Worm (Caenorhabditis elegans) whole organism, L4 larva: Measurements from ENCODE around the gene rpn-6.2.
A peak's percentile ranks its signal among the peaks of the same experiment; 100 is the strongest.

Source experiments
- F37D6.2 ChIP-seq: sonication (generic microtip); optimal IDR thresholded peaks from 2 replicates; lab custom pipeline; 2016; ENCODE audit warnings: mild to moderate bottlenecking, missing genetic modification characterization, missing compliant biosample characterization
- F44E2.7 ChIP-seq: fragments of 200-800 bp; sonication (Bioruptor generic); IDR thresholded peaks from 2 replicates; pipeline ENCODE4 v2.1.2; 2022; ENCODE audit warnings: missing genetic modification characterization, missing compliant biosample characterization
- F49E8.2 ChIP-seq: sonication (generic microtip); optimal IDR thresholded peaks from 2 replicates; lab custom pipeline; 2016; ENCODE audit warnings: missing compliant biosample characterization, mild to moderate bottlenecking, missing genetic modification characterization, borderline replicate concordance
- ZK546.5 ChIP-seq, 2 experiments: sonication (generic microtip); optimal IDR thresholded peaks; 2 replicates each; lab custom pipeline; 2017; ENCODE audit warnings: missing biosample characterization in 2 of 2, missing genetic modification characterization in 2 of 2
- aha-1 ChIP-seq: fragments of 150-350 bp; peaks from one replicate; lab custom pipeline; 2014; ENCODE audit warnings: missing biosample characterization, missing genetic modification characterization
- arid-1 ChIP-seq: fragments of 200-800 bp; sonication (Bioruptor generic); conservative IDR thresholded peaks from 2 replicates; pipeline ENCODE4 v1.3.6; 2022; ENCODE audit warnings: missing genetic modification reagents, missing genetic modification characterization, missing compliant biosample characterization
- ceh-20 ChIP-seq: fragments of 200-800 bp; sonication (Bioruptor generic); IDR thresholded peaks from 2 replicates; pipeline ENCODE4 v1.3.6; 2022; ENCODE audit warnings: missing genetic modification reagents, missing genetic modification characterization, missing compliant biosample characterization
- ceh-32 ChIP-seq: sonication (generic microtip); optimal IDR thresholded peaks from 2 replicates; lab custom pipeline; 2016; ENCODE audit warnings: mild to moderate bottlenecking, missing genetic modification characterization, missing compliant biosample characterization; ENCODE audit not compliant: poor library complexity
- ceh-82 ChIP-seq: sonication (generic microtip); optimal IDR thresholded peaks from 2 replicates; lab custom pipeline; 2017; ENCODE audit warnings: missing biosample characterization, missing genetic modification characterization
- ces-1 ChIP-seq: fragments of 150-350 bp; sonication (generic microtip); optimal IDR thresholded peaks from 4 replicates; lab custom pipeline; 2014; ENCODE audit warnings: missing biosample characterization, missing genetic modification reagents, missing genetic modification characterization
- cey-2 ChIP-seq: sonication (generic microtip); optimal IDR thresholded peaks from 3 replicates; lab custom pipeline; 2017; ENCODE audit warnings: missing genetic modification characterization, mild to moderate bottlenecking, missing compliant biosample characterization, antibody characterized with exemption, borderline replicate concordance; ENCODE audit not compliant: insufficient read depth
- ctbp-1 ChIP-seq: fragments of 200-800 bp; sonication (Bioruptor generic); IDR thresholded peaks from 2 replicates; pipeline ENCODE4 v1.3.6; 2022; ENCODE audit warnings: missing genetic modification reagents, missing genetic modification characterization, missing compliant biosample characterization
- daf-16 ChIP-seq, 3 experiments: sonication (generic microtip); optimal IDR thresholded peaks; 2 replicates each; lab custom pipeline; 2016 to 2017; ENCODE audit warnings: missing genetic modification characterization in 3 of 3, missing genetic modification reagents in 3 of 3, mild to moderate bottlenecking in 2 of 3, missing compliant biosample characterization in 2 of 3, missing biosample characterization in 1 of 3, moderate library complexity in 1 of 3
- daf-8 ChIP-seq: fragments of 200-800 bp; sonication (Bioruptor generic); IDR thresholded peaks from 2 replicates; pipeline ENCODE4 v1.3.6; 2022; ENCODE audit warnings: missing genetic modification characterization, missing compliant biosample characterization
- dmd-6 ChIP-seq: fragments of 200-800 bp; sonication (Bioruptor generic); IDR thresholded peaks from 2 replicates; pipeline ENCODE4 v1.3.6; 2022; ENCODE audit warnings: missing genetic modification reagents, missing genetic modification characterization, missing compliant biosample characterization
- duxl-1 ChIP-seq: sonication (generic microtip); optimal IDR thresholded peaks from 2 replicates; lab custom pipeline; 2016; ENCODE audit warnings: mild to moderate bottlenecking, missing genetic modification characterization, moderate library complexity, missing compliant biosample characterization; ENCODE audit not compliant: poor library complexity
- fkh-10 ChIP-seq: fragments of 150-350 bp; optimal IDR thresholded peaks from 2 replicates; lab custom pipeline; 2014; ENCODE audit warnings: missing biosample characterization, missing genetic modification reagents, missing genetic modification characterization
- gei-8 ChIP-seq: fragments of 200-800 bp; sonication (Bioruptor generic); optimal IDR thresholded peaks from 2 replicates; lab custom pipeline; 2018; ENCODE audit warnings: mild to moderate bottlenecking, missing genetic modification characterization, missing compliant biosample characterization
- hlh-11 ChIP-seq: fragments of 200-800 bp; sonication (Bioruptor generic); optimal IDR thresholded peaks from 2 replicates; lab custom pipeline; 2018; ENCODE audit warnings: mild to moderate bottlenecking, missing genetic modification characterization, missing compliant biosample characterization
- hlh-30 ChIP-seq: sonication (generic microtip); optimal IDR thresholded peaks from 2 replicates; lab custom pipeline; 2017; ENCODE audit warnings: antibody characterized with exemption, mild to moderate bottlenecking, missing genetic modification characterization, missing compliant biosample characterization; ENCODE audit not compliant: insufficient read depth
- lin-1 ChIP-seq: fragments of 200-800 bp; sonication (Bioruptor generic); IDR thresholded peaks from 2 replicates; pipeline ENCODE4 v1.3.6; 2022; ENCODE audit warnings: missing genetic modification reagents, missing genetic modification characterization, missing compliant biosample characterization
- lir-3 ChIP-seq: sonication (generic microtip); optimal IDR thresholded peaks from 2 replicates; lab custom pipeline; 2016; ENCODE audit warnings: mild to moderate bottlenecking, missing genetic modification characterization, missing compliant biosample characterization
- madf-9 ChIP-seq: fragments of 200-800 bp; sonication (Bioruptor generic); conservative IDR thresholded peaks from 2 replicates; pipeline ENCODE4 v1.3.6; 2022; ENCODE audit warnings: missing genetic modification reagents, missing genetic modification characterization, missing compliant biosample characterization
- mep-1 ChIP-seq: fragments of 150-350 bp; sonication (generic microtip); optimal IDR thresholded peaks from 3 replicates; lab custom pipeline; 2014; ENCODE audit warnings: missing biosample characterization, missing genetic modification characterization
- mes-2 ChIP-seq: sonication (generic microtip); optimal IDR thresholded peaks from 2 replicates; lab custom pipeline; 2016; ENCODE audit warnings: missing genotype, mild to moderate bottlenecking, missing genetic modification characterization, missing compliant biosample characterization; ENCODE audit not compliant: poor library complexity, severe bottlenecking
- mxl-2 ChIP-seq: fragments of 200-800 bp; sonication (Bioruptor generic); conservative IDR thresholded peaks from 2 replicates; pipeline ENCODE4 v1.3.6; 2022; ENCODE audit warnings: missing genetic modification reagents, missing genetic modification characterization, missing compliant biosample characterization
- nhr-10 ChIP-seq: fragments of 150-350 bp; optimal IDR thresholded peaks from 2 replicates; lab custom pipeline; 2014; ENCODE audit warnings: missing biosample characterization, missing genetic modification characterization
- nhr-102 ChIP-seq: sonication (generic microtip); optimal IDR thresholded peaks from 2 replicates; lab custom pipeline; 2016; ENCODE audit warnings: mild to moderate bottlenecking, missing genetic modification characterization, moderate library complexity, missing compliant biosample characterization
- nhr-11 ChIP-seq: fragments of 150-350 bp; optimal IDR thresholded peaks from 2 replicates; lab custom pipeline; 2014; ENCODE audit warnings: missing biosample characterization, missing genetic modification characterization
- nhr-111 ChIP-seq: fragments of 200-800 bp; sonication (Bioruptor generic); optimal IDR thresholded peaks from 2 replicates; lab custom pipeline; 2018; ENCODE audit warnings: mild to moderate bottlenecking, missing genetic modification characterization, missing compliant biosample characterization
- nhr-76 ChIP-seq: fragments of 150-350 bp; optimal IDR thresholded peaks from 2 replicates; lab custom pipeline; 2014; ENCODE audit warnings: missing biosample characterization, missing genetic modification characterization
- nhr-77 ChIP-seq: fragments of 150-350 bp; optimal IDR thresholded peaks from 2 replicates; lab custom pipeline; 2014; ENCODE audit warnings: missing biosample characterization, missing genetic modification characterization
- saeg-2 ChIP-seq: fragments of 200-800 bp; sonication (Bioruptor generic); IDR thresholded peaks from 2 replicates; pipeline ENCODE4 v1.3.6; 2022; ENCODE audit warnings: missing genetic modification reagents, missing genetic modification characterization, missing compliant biosample characterization
- sdz-12 ChIP-seq: fragments of 200-800 bp; sonication (Bioruptor generic); optimal IDR thresholded peaks from 2 replicates; lab custom pipeline; 2018; ENCODE audit warnings: mild to moderate bottlenecking, missing genetic modification characterization, missing compliant biosample characterization
- set-16 ChIP-seq: fragments of 200-800 bp; sonication (Bioruptor generic); IDR thresholded peaks from 2 replicates; pipeline ENCODE4 v1.3.6; 2022; ENCODE audit warnings: missing genetic modification reagents, missing genetic modification characterization, missing compliant biosample characterization
- snpc-1.2 ChIP-seq: fragments of 200-800 bp; sonication (Bioruptor generic); IDR thresholded peaks from 2 replicates; pipeline ENCODE4 v1.3.6; 2022; ENCODE audit warnings: missing genetic modification reagents, missing genetic modification characterization, missing compliant biosample characterization
- spr-1 ChIP-seq: sonication (generic microtip); optimal IDR thresholded peaks from 2 replicates; lab custom pipeline; 2016; ENCODE audit warnings: mild to moderate bottlenecking, missing genetic modification characterization, missing compliant biosample characterization
- spr-3 ChIP-seq: fragments of 200-800 bp; sonication (Bioruptor generic); optimal IDR thresholded peaks from 2 replicates; lab custom pipeline; 2018; ENCODE audit warnings: mild to moderate bottlenecking, missing genetic modification characterization, missing compliant biosample characterization
- tag-97 ChIP-seq: fragments of 200-800 bp; sonication (Bioruptor generic); IDR thresholded peaks from 2 replicates; pipeline ENCODE4 v1.3.6; 2022; ENCODE audit warnings: missing genetic modification characterization, missing compliant biosample characterization
- tra-1 ChIP-seq: fragments of 200-800 bp; sonication (Bioruptor generic); IDR thresholded peaks from 2 replicates; pipeline ENCODE4 v1.3.6; 2022; ENCODE audit warnings: missing genetic modification reagents, missing genetic modification characterization, missing compliant biosample characterization
- unc-62 ChIP-seq, 3 experiments: fragments of 150-350 bp in 1 of 3; sonication (generic microtip); optimal IDR thresholded peaks in 2 of 3; peaks in 1 of 3; 1 replicate in 1 of 3; 2 replicates in 2 of 3; lab custom pipeline; 2014 to 2017; ENCODE audit warnings: missing biosample characterization in 3 of 3, missing genetic modification characterization in 3 of 3, missing genetic modification reagents in 3 of 3, missing genotype in 1 of 3
- vab-7 ChIP-seq: fragments of 200-800 bp; sonication (Bioruptor generic); IDR thresholded peaks from 2 replicates; pipeline ENCODE4 v1.3.6; 2022; ENCODE audit warnings: missing genetic modification reagents, missing genetic modification characterization, missing compliant biosample characterization
- zag-1 ChIP-seq: fragments of 150-350 bp; optimal IDR thresholded peaks from 2 replicates; lab custom pipeline; 2014; ENCODE audit warnings: missing biosample characterization, missing genetic modification characterization
- zip-11 ChIP-seq: fragments of 200-800 bp; sonication (Bioruptor generic); IDR thresholded peaks from 2 replicates; pipeline ENCODE4 v1.3.6; 2022; ENCODE audit warnings: missing genetic modification characterization, missing compliant biosample characterization
- ztf-11 ChIP-seq: fragments of 150-350 bp; optimal IDR thresholded peaks from 2 replicates; lab custom pipeline; 2014; ENCODE audit warnings: missing biosample characterization, missing genetic modification characterization

The rpn-6.2 gene

DNA sequence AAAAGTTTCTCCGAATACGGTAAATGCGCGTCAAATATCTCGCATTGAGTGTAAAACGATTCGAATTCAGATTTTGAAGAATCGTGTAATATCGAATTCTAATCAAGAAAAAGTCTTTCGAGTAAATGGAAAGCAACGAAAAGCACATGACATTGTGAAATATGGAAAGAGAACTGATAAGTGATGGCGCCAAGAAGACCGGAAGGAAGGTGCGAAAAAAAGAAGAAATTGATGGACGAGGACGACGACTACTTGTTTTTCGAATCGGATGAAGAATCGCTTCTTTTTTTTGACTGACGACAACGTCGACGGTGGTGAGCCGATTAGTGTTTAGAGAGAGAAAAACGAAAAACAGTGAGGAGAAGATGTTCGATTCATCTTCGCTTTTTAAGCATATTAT lies 15.8 kb downstream of the rpn-6.2 start (continued):
- TF ChIP-seq nhr-102 (tag; lab: Kevin White, UChicago) (no peak), zag-1 (tag; lab: Kevin White, UChicago) (no peak), daf-8 (GFP tag; lab: Robert Waterston, UW) (no peak), ceh-32 (tag; lab: Kevin White, UChicago) (no peak), ztf-11 (tag; lab: Kevin White, UChicago) (no peak), dmd-6 (peak; percentile 27; the same call in 1 of the 2 replicates), gei-8 (GFP tag; lab: Kevin White, UChicago) (no peak), hlh-30 (tag; lab: Kevin White, UChicago) (peak; percentile 76), nhr-76 (tag; lab: Kevin White, UChicago) (no peak), fkh-10 (no peak), zip-11 (GFP tag; lab: Robert Waterston, UW) (no peak)

ce11 chrIII:8985461-8985860 lies 16.3 kb downstream of the rpn-6.2 start:
- TF ChIP-seq ceh-82 (tag; lab: Kevin White, UChicago) (no peak), lir-3 (tag; lab: Kevin White, UChicago) (no peak), cey-2 (tag; lab: Kevin White, UChicago) (no peak), aha-1 (tag; lab: Kevin White, UChicago) (no peak), ces-1 (GFP tag; lab: Kevin White, UChicago) (no peak), snpc-1.2 (GFP tag; lab: Robert Waterston, UW) (no peak), madf-9 (GFP tag; lab: Robert Waterston, UW) (no peak), nhr-10 (tag; lab: Kevin White, UChicago) (no peak), spr-1 (no peak), tra-1 (GFP tag; lab: Robert Waterston, UW) (no peak), nhr-102 (tag; lab: Kevin White, UChicago) (no peak)
- TF ChIP-seq, all 104 proteins: peak for 0

DNA sequence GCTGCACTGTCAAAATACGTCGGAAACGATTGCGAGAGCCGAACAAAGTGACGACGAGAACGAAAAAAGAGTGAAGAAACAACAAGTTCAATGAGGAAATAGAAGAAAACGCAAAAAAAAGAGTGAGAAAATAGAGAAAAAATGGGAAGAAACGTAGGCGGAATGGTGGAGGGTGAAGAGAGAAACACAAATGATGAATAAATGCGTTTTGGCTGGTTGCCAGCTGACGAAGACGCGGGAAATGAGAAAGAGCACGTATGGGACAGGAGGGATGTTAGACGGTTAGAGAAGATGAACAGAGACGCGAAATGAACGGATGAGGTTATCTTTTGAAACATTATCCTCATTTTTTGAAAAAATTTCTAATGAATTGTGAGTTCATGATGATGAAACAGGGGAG lies 16.8 kb downstream of the rpn-6.2 start:
- TF ChIP-seq arid-1: peak; percentile 52; the same call in 1 of the 2 replicates
- no peak for TF ChIP-seq F49E8.2 (tag; lab: Kevin White, UChicago)
- TF ChIP-seq mep-1 (tag; lab: Kevin White, UChicago): peak; percentile 70
- 0 out of 2 replicates have a peak, but pooled peaks have one; percentile 15 for TF ChIP-seq vab-7
- no peak for TF ChIP-seq nhr-111 (GFP tag; lab: Kevin White, UChicago)
- peak; percentile 1 for TF ChIP-seq F37D6.2 (tag; lab: Kevin White, UChicago)
- TF ChIP-seq lin-1 (GFP tag; lab: Robert Waterston, UW): 0 out of 2 replicates have a peak, but pooled peaks have one; percentile 21
- TF ChIP-seq nhr-11 (tag; lab: Kevin White, UChicago): peak; percentile 68
- TF ChIP-seq fkh-10: peak; percentile 76
- TF ChIP-seq F44E2.7 (GFP tag; lab: Robert Waterston, UW): no peak
- TF ChIP-seq nhr-102 (tag; lab: Kevin White, UChicago): no peak
- peak; percentile 19 for TF ChIP-seq nhr-77
- no peak for TF ChIP-seq spr-3 (GFP tag; lab: Kevin White, UChicago)
- TF ChIP-seq tag-97 (GFP tag; lab: Robert Waterston, UW): no peak
- TF ChIP-seq set-16 (GFP tag; lab: Robert Waterston, UW): no peak
- 0 out of 2 replicates have a peak, but pooled peaks have one; percentile 48 for TF ChIP-seq ceh-20 (GFP tag; lab: Robert Waterston, UW)
- TF ChIP-seq unc-62 (GFP tag; optimal IDR thresholded peaks at IDR 0.05 in 1 of 2; lab: Kevin White, UChicago): peak in 1 of 2 experiments; percentile 92
- no peak for TF ChIP-seq unc-62 (tag; optimal IDR thresholded peaks at IDR 0.05; lab: Kevin White, UChicago)
- peak in 1 of 2 experiments; percentile 44 for TF ChIP-seq daf-16 (GFP tag; optimal IDR thresholded peaks at IDR 0.05; lab: Kevin White, UChicago)
- no peak for TF ChIP-seq daf-16 (tag; optimal IDR thresholded peaks at IDR 0.05; lab: Kevin White, UChicago)
- peak; percentile 59 for TF ChIP-seq hlh-30 (tag; lab: Kevin White, UChicago)
- no peak for TF ChIP-seq zag-1 (tag; lab: Kevin White, UChicago)
- no peak for TF ChIP-seq ZK546.5 (tag; optimal IDR thresholded peaks at IDR 0.05; lab: Kevin White, UChicago)
- no peak for TF ChIP-seq saeg-2 (GFP tag; lab: Robert Waterston, UW)
- peak; percentile 64; the same call in 1 of the 2 replicates for TF ChIP-seq ctbp-1 (GFP tag; lab: Robert Waterston, UW)
- no peak for TF ChIP-seq mxl-2 (GFP tag; lab: Robert Waterston, UW)
- TF ChIP-seq duxl-1 (tag; lab: Kevin White, UChicago): no peak
- peak; percentile 8 for TF ChIP-seq mes-2 (tag; lab: Kevin White, UChicago)
- TF ChIP-seq sdz-12 (GFP tag; lab: Kevin White, UChicago): no peak
- peak; percentile 83 for TF ChIP-seq hlh-11 (tag; lab: Kevin White, UChicago)
